Fruit fly (Drosophila melanogaster) whole organism, adult: ENCODE results near the gene Galphaf.

Experiments
- CG11617 ChIP-seq: fragments of 200-800 bp; sonication (Bioruptor generic); optimal IDR thresholded peaks from 2 replicates; lab custom pipeline; 2017; ENCODE audit warnings: mild to moderate bottlenecking, missing biosample characterization, missing genetic modification reagents, missing genetic modification characterization
- CG12768 ChIP-seq: fragments of 200-800 bp; sonication (Bioruptor generic); optimal IDR thresholded peaks from 2 replicates; lab custom pipeline; 2017; ENCODE audit warnings: missing biosample characterization, missing genetic modification characterization, mild to moderate bottlenecking, moderate library complexity, missing genetic modification reagents
- CG14711 ChIP-seq: fragments of 200-800 bp; sonication (Bioruptor generic); optimal IDR thresholded peaks from 2 replicates; lab custom pipeline; 2018; ENCODE audit warnings: missing biosample characterization, mild to moderate bottlenecking, missing genetic modification characterization, moderate library complexity
- CG1620 ChIP-seq: fragments of 200-800 bp; sonication (Bioruptor generic); optimal IDR thresholded peaks from 2 replicates; lab custom pipeline; 2016; ENCODE audit warnings: missing biosample characterization, missing genetic modification characterization
- CG33017 ChIP-seq: fragments of 200-800 bp; sonication (Bioruptor generic); optimal IDR thresholded peaks from 2 replicates; lab custom pipeline; 2018; ENCODE audit warnings: missing biosample characterization, mild to moderate bottlenecking, missing genetic modification characterization, moderate library complexity
- CG5204 ChIP-seq: fragments of 200-800 bp; sonication (Bioruptor generic); optimal IDR thresholded peaks from 2 replicates; lab custom pipeline; 2016; ENCODE audit warnings: missing biosample characterization, missing genetic modification characterization
- CG7045 ChIP-seq: fragments of 200-800 bp; sonication (Bioruptor generic); optimal IDR thresholded peaks from 2 replicates; lab custom pipeline; 2017; ENCODE audit warnings: missing biosample characterization, mild to moderate bottlenecking, missing genetic modification characterization
- CG7101 ChIP-seq: fragments of 200-800 bp; sonication (Bioruptor generic); optimal IDR thresholded peaks from 2 replicates; lab custom pipeline; 2018; ENCODE audit warnings: missing biosample characterization, mild to moderate bottlenecking, missing genetic modification characterization, moderate library complexity
- Clk ChIP-seq: fragments of 200-800 bp; sonication (Bioruptor generic); optimal IDR thresholded peaks from 2 replicates; lab custom pipeline; 2017; ENCODE audit warnings: missing biosample characterization, missing genetic modification characterization
- Crg-1 ChIP-seq: fragments of 200-800 bp; sonication (Bioruptor generic); optimal IDR thresholded peaks from 2 replicates; lab custom pipeline; 2016; ENCODE audit warnings: missing biosample characterization, missing genetic modification characterization
- Hr96 ChIP-seq: fragments of 200-800 bp; sonication (Bioruptor generic); optimal IDR thresholded peaks from 2 replicates; lab custom pipeline; 2016; ENCODE audit warnings: missing biosample characterization, missing genetic modification characterization
- Mnt ChIP-seq: fragments of 200-800 bp; sonication (Bioruptor generic); optimal IDR thresholded peaks from 2 replicates; lab custom pipeline; 2016; ENCODE audit warnings: missing biosample characterization, mild to moderate bottlenecking, missing genetic modification characterization
- bab1 ChIP-seq: fragments of 200-800 bp; sonication (Bioruptor generic); optimal IDR thresholded peaks from 3 replicates; lab custom pipeline; 2019; ENCODE audit warnings: missing biosample characterization, mild to moderate bottlenecking, missing genetic modification characterization, moderate library complexity
- cic ChIP-seq: fragments of 200-800 bp; sonication (Bioruptor generic); optimal IDR thresholded peaks from 2 replicates; lab custom pipeline; 2017; ENCODE audit warnings: missing biosample characterization, mild to moderate bottlenecking, missing genetic modification characterization, moderate library complexity
- cnc ChIP-seq, 2 experiments: fragments of >200 bp; optimal IDR thresholded peaks; 2 replicates each; lab custom pipeline; 2017
- kay ChIP-seq: fragments of 200-800 bp; sonication (Bioruptor generic); peaks from one replicate; lab custom pipeline; 2016; ENCODE audit warnings: missing biosample characterization, missing genetic modification characterization, borderline replicate concordance
- ovo ChIP-seq: fragments of 200-800 bp; sonication (Bioruptor generic); optimal IDR thresholded peaks from 2 replicates; lab custom pipeline; 2016; ENCODE audit warnings: missing biosample characterization, missing genetic modification characterization
- pad ChIP-seq: fragments of 200-800 bp; sonication (Bioruptor generic); optimal IDR thresholded peaks from 3 replicates; lab custom pipeline; 2017; ENCODE audit warnings: missing biosample characterization, missing genetic modification characterization, mild to moderate bottlenecking, moderate library complexity, missing genetic modification reagents
- tj ChIP-seq: fragments of 200-800 bp; sonication (Bioruptor generic); optimal IDR thresholded peaks from 3 replicates; lab custom pipeline; 2017; ENCODE audit warnings: missing biosample characterization, mild to moderate bottlenecking, missing genetic modification characterization, moderate library complexity
- toe ChIP-seq: fragments of 200-800 bp; sonication (Bioruptor generic); optimal IDR thresholded peaks from 2 replicates; lab custom pipeline; 2016; ENCODE audit warnings: missing biosample characterization, missing genetic modification characterization

Galphaf gene

DNA sequence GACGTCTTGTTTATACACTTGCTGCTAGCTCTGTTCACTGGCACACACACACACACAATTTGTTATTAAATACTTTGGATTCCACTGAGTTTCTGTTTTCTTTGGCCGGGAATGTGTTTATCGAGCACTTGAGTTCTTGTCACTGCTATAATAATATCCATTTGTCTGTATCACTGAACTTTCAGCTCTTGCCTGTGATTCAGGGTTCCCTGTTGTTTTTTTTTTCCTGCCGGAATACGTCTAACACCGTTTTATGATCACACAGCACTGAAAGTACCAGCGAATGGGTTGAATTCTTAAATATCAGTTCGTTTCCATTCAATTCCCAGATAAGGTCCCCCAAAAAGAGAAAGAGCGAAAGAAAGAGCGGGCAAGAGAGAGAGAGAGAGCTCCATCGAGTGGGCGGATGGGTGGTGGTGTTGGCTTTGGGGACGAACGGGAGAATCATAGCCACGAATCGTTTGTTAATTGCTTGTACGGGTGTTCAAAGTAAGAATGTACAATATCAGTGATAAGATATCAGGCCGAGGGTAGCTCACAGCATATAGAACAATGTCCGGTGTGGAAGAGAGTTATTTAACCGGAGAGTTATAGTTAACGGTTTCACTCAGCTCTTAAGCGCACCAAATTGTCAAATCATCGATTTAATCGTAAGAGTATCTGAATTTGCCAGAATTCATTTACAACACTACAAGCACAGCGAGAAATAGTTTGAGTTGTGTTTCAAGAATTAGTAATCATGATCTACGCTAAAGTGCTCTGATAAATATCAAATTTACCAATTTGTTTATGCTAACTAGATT lies at the start of gene Galphaf:
Gene Galphaf (minus strand): TSS at position 272 of the 803 bp plus-strand sequence.
- TF ChIP-seq CG7101 (tag; lab: Kevin White, UChicago) (no peak), Hr96 (GFP tag; lab: Kevin White, UChicago) (no peak), CG12768 (peak; percentile 3), cic (GFP tag; lab: Kevin White, UChicago) (peak; percentile 37), CG33017 (tag; lab: Kevin White, UChicago) (peak; percentile 16), toe (GFP tag; lab: Kevin White, UChicago) (no peak), kay (peak; percentile 40), CG5204 (GFP tag; lab: Kevin White, UChicago) (peak; percentile 1)

DNA sequence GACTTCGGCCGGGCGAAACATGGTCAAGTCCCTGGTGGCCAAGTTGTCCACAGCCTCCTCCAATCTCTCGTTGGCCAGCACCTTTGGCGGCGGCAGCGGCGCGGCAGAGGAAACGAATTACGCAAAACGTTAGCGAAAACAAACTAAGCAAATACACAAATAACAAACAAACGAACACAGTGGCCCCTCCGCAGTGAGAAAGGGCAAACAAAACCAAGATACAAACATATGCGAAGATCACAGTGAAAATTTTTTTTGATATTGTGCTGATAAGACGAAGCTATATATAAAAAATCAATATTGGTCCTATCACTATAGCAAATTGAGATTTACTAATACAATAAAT lies 46.4 kb upstream of the Galphaf start:
- TF ChIP-seq Crg-1 (GFP tag; lab: Kevin White, UChicago) (peak; percentile 43), Mnt (GFP tag; lab: Kevin White, UChicago) (peak; percentile 6), bab1 (GFP tag; lab: Kevin White, UChicago) (no peak), CG1620 (GFP tag; lab: Kevin White, UChicago) (peak; percentile 5), CG12768 (peak; percentile 83), CG7101 (tag; lab: Kevin White, UChicago) (peak; percentile 38), cic (GFP tag; lab: Kevin White, UChicago) (no peak), CG11617 (GFP tag; lab: Kevin White, UChicago) (peak; percentile 49), Clk (GFP tag; lab: Kevin White, UChicago) (peak; percentile 29), ovo (no peak), tj (GFP tag; lab: Kevin White, UChicago) (no peak), CG5204 (GFP tag; lab: Kevin White, UChicago) (no peak), cnc (optimal IDR thresholded peaks at IDR 0.05; lab: Kevin White, UChicago) (no peak), kay (no peak), CG7045 (GFP tag; lab: Kevin White, UChicago) (peak; percentile 36), toe (GFP tag; lab: Kevin White, UChicago) (no peak), pad (GFP tag; lab: Kevin White, UChicago) (peak; percentile 8), CG14711 (tag; lab: Kevin White, UChicago) (peak; percentile 29), CG33017 (tag; lab: Kevin White, UChicago) (no peak), Hr96 (GFP tag; lab: Kevin White, UChicago) (no peak)

- TF ChIP-seq CG5204 (GFP tag; lab: Kevin White, UChicago) (no peak), kay (no peak), Mnt (GFP tag; lab: Kevin White, UChicago) (no peak), CG12768 (no peak), CG14711 (tag; lab: Kevin White, UChicago) (no peak), Clk (GFP tag; lab: Kevin White, UChicago) (no peak), CG1620 (GFP tag; lab: Kevin White, UChicago) (no peak), cnc (optimal IDR thresholded peaks at IDR 0.05; lab: Kevin White, UChicago) (no peak), CG7045 (GFP tag; lab: Kevin White, UChicago) (no peak), toe (GFP tag; lab: Kevin White, UChicago) (no peak), pad (GFP tag; lab: Kevin White, UChicago) (peak; percentile 23), Hr96 (GFP tag; lab: Kevin White, UChicago) (no peak), tj (GFP tag; lab: Kevin White, UChicago) (no peak), bab1 (GFP tag; lab: Kevin White, UChicago) (peak; percentile 12), ovo (peak; percentile 4), CG33017 (tag; lab: Kevin White, UChicago) (no peak), cic (GFP tag; lab: Kevin White, UChicago) (peak; percentile 31), CG7101 (tag; lab: Kevin White, UChicago) (no peak), CG11617 (GFP tag; lab: Kevin White, UChicago) (no peak), Crg-1 (GFP tag; lab: Kevin White, UChicago) (no peak)
These were observed 45.9 kb upstream of the Galphaf start for dm6 chr3L:16713446-16714192.

DNA sequence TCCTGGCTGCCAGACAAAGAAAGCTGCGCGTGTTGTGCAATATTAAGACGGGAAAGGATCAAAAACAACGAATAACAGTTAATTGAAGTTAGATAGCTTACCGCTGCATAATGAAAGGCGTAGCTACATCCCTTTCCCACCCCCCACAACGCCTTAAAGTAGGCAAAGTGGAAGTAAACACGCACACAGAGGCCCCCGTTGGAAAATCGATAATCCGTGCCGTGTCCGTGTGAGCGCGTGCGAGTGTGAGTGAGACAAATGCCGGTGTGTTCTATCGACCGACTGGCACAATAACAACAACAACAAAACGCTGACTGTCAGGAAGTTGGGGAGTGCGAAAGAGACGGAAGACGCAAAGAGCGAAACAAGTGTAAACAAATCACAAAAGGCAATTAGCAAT lies 44.6 kb upstream of the Galphaf start:
- TF ChIP-seq Mnt (GFP tag; lab: Kevin White, UChicago), result no peak
- TF ChIP-seq tj (GFP tag; lab: Kevin White, UChicago), result no peak
- TF ChIP-seq Crg-1 (GFP tag; lab: Kevin White, UChicago), result no peak
- no peak for TF ChIP-seq kay
- no peak for TF ChIP-seq CG1620 (GFP tag; lab: Kevin White, UChicago)
- TF ChIP-seq CG12768, result no peak
- TF ChIP-seq pad (GFP tag; lab: Kevin White, UChicago), result no peak
- TF ChIP-seq Hr96 (GFP tag; lab: Kevin White, UChicago), result no peak
- TF ChIP-seq cic (GFP tag; lab: Kevin White, UChicago), result no peak
- no peak for TF ChIP-seq CG7101 (tag; lab: Kevin White, UChicago)
- no peak for TF ChIP-seq bab1 (GFP tag; lab: Kevin White, UChicago)
